Fruit fly (Drosophila melanogaster) whole organism, wandering third instar larva: ENCODE measurements around the gene CG15170.

Experiments
- Abd-B ChIP-seq: fragments of >200 bp; optimal IDR thresholded peaks from 2 replicates; lab custom pipeline; 2017; ENCODE audit warnings: missing biosample characterization, missing genetic modification characterization
- CG32264 ChIP-seq: fragments of 200-800 bp; sonication (Bioruptor generic); optimal IDR thresholded peaks from 2 replicates; lab custom pipeline; 2016; ENCODE audit warnings: missing biosample characterization, missing genetic modification characterization
- CG9705 ChIP-seq: fragments of 200-800 bp; sonication (Bioruptor generic); optimal IDR thresholded peaks from 2 replicates; lab custom pipeline; 2018; ENCODE audit warnings: missing biosample characterization, mild to moderate bottlenecking, missing genetic modification characterization
- CrebA ChIP-seq: fragments of 200-800 bp; sonication (Bioruptor generic); optimal IDR thresholded peaks from 2 replicates; lab custom pipeline; 2016; ENCODE audit warnings: missing biosample characterization, mild to moderate bottlenecking, missing genetic modification characterization, borderline replicate concordance
- Dfd ChIP-seq: fragments of >200 bp; optimal IDR thresholded peaks from 2 replicates; lab custom pipeline; 2017; ENCODE audit warnings: missing biosample characterization, missing genetic modification characterization
- Dif ChIP-seq: fragments of 200-275, 200-300 bp; sonication (Bioruptor generic); optimal IDR thresholded peaks from 2 replicates; lab custom pipeline; 2018; ENCODE audit warnings: missing biosample characterization, missing genetic modification characterization; ENCODE audit not compliant: partially characterized antibody
- GATAd ChIP-seq: sonication (Bioruptor generic); optimal IDR thresholded peaks from 2 replicates; lab custom pipeline; 2016; ENCODE audit warnings: missing biosample characterization, missing genetic modification characterization
- HLH106 ChIP-seq: fragments of 200-800 bp; optimal IDR thresholded peaks from 3 replicates; lab custom pipeline; 2019; ENCODE audit warnings: missing biosample characterization, mild to moderate bottlenecking, missing genetic modification characterization, moderate library complexity
- Hnf4 ChIP-seq: fragments of 200-800 bp; sonication (Bioruptor generic); optimal IDR thresholded peaks from 2 replicates; lab custom pipeline; 2016; ENCODE audit warnings: missing biosample characterization, mild to moderate bottlenecking, missing genetic modification characterization
- Hr78 ChIP-seq: fragments of >200 bp; optimal IDR thresholded peaks from 2 replicates; lab custom pipeline; 2017; ENCODE audit warnings: missing biosample characterization, missing genetic modification characterization
- Hr83 ChIP-seq: fragments of 200-300 bp; sonication (Bioruptor generic); optimal IDR thresholded peaks from 2 replicates; lab custom pipeline; 2016; ENCODE audit warnings: missing biosample characterization, mild to moderate bottlenecking, missing genetic modification characterization, moderate library complexity; ENCODE audit not compliant: poor library complexity, severe bottlenecking
- Jra ChIP-seq: sonication (Bioruptor generic); optimal IDR thresholded peaks from 2 replicates; lab custom pipeline; 2016; ENCODE audit warnings: missing biosample characterization, missing genetic modification characterization
- Mio ChIP-seq: sonication (Bioruptor generic); optimal IDR thresholded peaks from 2 replicates; lab custom pipeline; 2016; ENCODE audit warnings: missing biosample characterization, missing genetic modification characterization
- Myc ChIP-seq: fragments of >200 bp; optimal IDR thresholded peaks from 2 replicates; lab custom pipeline; 2017
- N ChIP-seq: fragments of >200 bp; optimal IDR thresholded peaks from 2 replicates; lab custom pipeline; 2018; ENCODE audit warnings: missing biosample characterization, missing external identifiers, missing genetic modification characterization
- OdsH ChIP-seq: fragments of 200-800 bp; sonication (Bioruptor generic); optimal IDR thresholded peaks from 2 replicates; lab custom pipeline; 2016; ENCODE audit warnings: missing biosample characterization, mild to moderate bottlenecking, missing genetic modification characterization
- Rel ChIP-seq, 2 experiments: fragments of 200-800 bp; sonication (Bioruptor generic) in 1 of 2; optimal IDR thresholded peaks; 2 replicates in 1 of 2; 3 replicates in 1 of 2; lab custom pipeline; 2016 to 2019; ENCODE audit warnings: mild to moderate bottlenecking in 2 of 2, missing biosample characterization in 2 of 2, missing genetic modification characterization in 2 of 2, moderate library complexity in 1 of 2
- Sp1 ChIP-seq: fragments of 200-800 bp; sonication (Bioruptor generic); optimal IDR thresholded peaks from 3 replicates; lab custom pipeline; 2019; ENCODE audit warnings: missing biosample characterization, mild to moderate bottlenecking, missing genetic modification characterization, moderate library complexity
- Vsx2 ChIP-seq: fragments of 200-300, 225-300 bp; sonication (Bioruptor generic); optimal IDR thresholded peaks from 2 replicates; lab custom pipeline; 2018; ENCODE audit warnings: missing biosample characterization, missing genetic modification characterization; ENCODE audit not compliant: partially characterized antibody
- br ChIP-seq: fragments of 200-800 bp; sonication (Bioruptor generic); optimal IDR thresholded peaks from 2 replicates; lab custom pipeline; 2016; ENCODE audit warnings: missing biosample characterization, missing genetic modification characterization
- brk ChIP-seq: fragments of 200-800 bp; sonication (Bioruptor generic); optimal IDR thresholded peaks from 2 replicates; lab custom pipeline; 2016; ENCODE audit warnings: missing biosample characterization, mild to moderate bottlenecking, missing genetic modification characterization
- dl ChIP-seq, 2 experiments: fragments of 175-275, 200-275 bp in 1 of 2; fragments of 200-275 bp in 1 of 2; sonication (Bioruptor generic); optimal IDR thresholded peaks; lab custom pipeline; 2018; ENCODE audit warnings: mild to moderate bottlenecking in 2 of 2, missing biosample characterization in 2 of 2, missing genetic modification characterization in 2 of 2, moderate library complexity in 2 of 2; ENCODE audit not compliant: partially characterized antibody in 2 of 2, insufficient read depth in 1 of 2
- dmrt93B ChIP-seq: fragments of 200-800 bp; sonication (Bioruptor generic); optimal IDR thresholded peaks from 2 replicates; lab custom pipeline; 2018; ENCODE audit warnings: missing biosample characterization, mild to moderate bottlenecking, missing genetic modification characterization
- dsf ChIP-seq: sonication (Bioruptor generic); optimal IDR thresholded peaks from 2 replicates; lab custom pipeline; 2016; ENCODE audit warnings: missing biosample characterization, missing genetic modification characterization, borderline replicate concordance
- ey ChIP-seq: fragments of 200-800 bp; sonication (Bioruptor generic); optimal IDR thresholded peaks from 2 replicates; lab custom pipeline; 2016; ENCODE audit warnings: missing biosample characterization, missing genetic modification characterization
- foxo ChIP-seq, 2 experiments: fragments of 200-800 bp; sonication (Bioruptor generic); optimal IDR thresholded peaks; 2 replicates in 1 of 2; 3 replicates in 1 of 2; lab custom pipeline; 2016 to 2017; ENCODE audit warnings: missing biosample characterization in 2 of 2, missing genetic modification characterization in 2 of 2
- fru ChIP-seq: fragments of 200-800 bp; sonication (Bioruptor generic); optimal IDR thresholded peaks from 3 replicates; lab custom pipeline; 2016; ENCODE audit warnings: missing biosample characterization, mild to moderate bottlenecking, missing genetic modification characterization
- h ChIP-seq: fragments of 200-800 bp; sonication (Bioruptor generic); optimal IDR thresholded peaks from 3 replicates; lab custom pipeline; 2016; ENCODE audit warnings: missing biosample characterization, mild to moderate bottlenecking, missing genetic modification characterization
- jim ChIP-seq: fragments of 175-275, 200-325 bp; sonication (Bioruptor generic); optimal IDR thresholded peaks from 2 replicates; lab custom pipeline; 2016; ENCODE audit warnings: missing biosample characterization, mild to moderate bottlenecking, missing genetic modification characterization
- lola ChIP-seq: fragments of >200 bp; optimal IDR thresholded peaks from 2 replicates; lab custom pipeline; 2017; ENCODE audit warnings: missing biosample characterization, missing genetic modification characterization
- pan ChIP-seq: fragments of >200 bp; optimal IDR thresholded peaks from 2 replicates; lab custom pipeline; 2017
- psq ChIP-seq: fragments of 200-800 bp; sonication (Bioruptor generic); optimal IDR thresholded peaks from 3 replicates; lab custom pipeline; 2017; ENCODE audit warnings: missing biosample characterization, mild to moderate bottlenecking, missing genetic modification characterization, moderate library complexity
- rgr ChIP-seq: fragments of 200-800 bp; sonication (Bioruptor generic); optimal IDR thresholded peaks from 3 replicates; lab custom pipeline; 2016; ENCODE audit warnings: missing biosample characterization, mild to moderate bottlenecking, missing genetic modification characterization
- sage ChIP-seq: fragments of 200-800 bp; sonication (Bioruptor generic); optimal IDR thresholded peaks from 2 replicates; lab custom pipeline; 2016; ENCODE audit warnings: missing biosample characterization, mild to moderate bottlenecking, missing genetic modification characterization
- sv ChIP-seq: fragments of 200-800 bp; sonication (Bioruptor generic); optimal IDR thresholded peaks from 3 replicates; lab custom pipeline; 2016; ENCODE audit warnings: missing biosample characterization, missing genetic modification characterization
- tai ChIP-seq: sonication (Bioruptor generic); optimal IDR thresholded peaks from 2 replicates; lab custom pipeline; 2016; ENCODE audit warnings: missing biosample characterization, missing genetic modification characterization
- usp ChIP-seq: fragments of >200 bp; optimal IDR thresholded peaks from 2 replicates; lab custom pipeline; 2017; ENCODE audit warnings: missing biosample characterization, missing genetic modification characterization
- woc ChIP-seq: sonication (Bioruptor generic); optimal IDR thresholded peaks from 2 replicates; lab custom pipeline; 2016; ENCODE audit warnings: missing biosample characterization, mild to moderate bottlenecking, missing genetic modification characterization

CG15170 gene

dm6 chr2L:18978923-18979322, 11.1 kb downstream of the CG15170 start:
- TF ChIP-seq dl (GFP tag; optimal IDR thresholded peaks at IDR 0.05; lab: Kevin White, UChicago; ENCODE audit: insufficient read depth in 1 of 2, partially characterized antibody in 2 of 2) (no peak), Mio (GFP tag; lab: Kevin White, UChicago) (no peak), brk (GFP tag; lab: Kevin White, UChicago) (no peak), dsf (GFP tag; lab: Kevin White, UChicago) (no peak), sage (GFP tag; lab: Kevin White, UChicago) (no peak), psq (GFP tag; lab: Kevin White, UChicago) (no peak), br (GFP tag; lab: Kevin White, UChicago) (no peak), Rel (GFP tag; optimal IDR thresholded peaks at IDR 0.05; lab: Kevin White, UChicago) (no peak), Rel (tag; optimal IDR thresholded peaks at IDR 0.05; lab: Kevin White, UChicago) (no peak)
- TF ChIP-seq, all 38 proteins: peak for 0

dm6 chr2L:18976749-18977148, 13.3 kb downstream of the CG15170 start:
- TF ChIP-seq Mio (GFP tag; lab: Kevin White, UChicago) = no peak
- no peak for TF ChIP-seq woc (GFP tag; lab: Kevin White, UChicago)
- no peak for TF ChIP-seq Vsx2 (GFP tag; lab: Kevin White, UChicago)
- TF ChIP-seq dmrt93B (GFP tag; lab: Kevin White, UChicago) = no peak
- no peak for TF ChIP-seq sv (GFP tag; lab: Kevin White, UChicago)
- no peak for TF ChIP-seq tai (GFP tag; lab: Kevin White, UChicago)
- TF ChIP-seq Myc (lab: Kevin White, UChicago) = no peak
- no peak for TF ChIP-seq Hr83
- TF ChIP-seq Rel (GFP tag; optimal IDR thresholded peaks at IDR 0.05; lab: Kevin White, UChicago) = no peak
- TF ChIP-seq Rel (tag; optimal IDR thresholded peaks at IDR 0.05; lab: Kevin White, UChicago) = no peak
- no peak for TF ChIP-seq Hr78 (GFP tag; lab: Kevin White, UChicago)
- no peak for TF ChIP-seq rgr (GFP tag; lab: Kevin White, UChicago)
- TF ChIP-seq h (GFP tag; lab: Kevin White, UChicago) = no peak
- TF ChIP-seq Abd-B (GFP tag; lab: Kevin White, UChicago) = no peak
- TF ChIP-seq dsf (GFP tag; lab: Kevin White, UChicago) = no peak
- TF ChIP-seq ey = no peak
- TF ChIP-seq fru = no peak
- no peak for TF ChIP-seq pan (lab: Kevin White, UChicago)

- TF ChIP-seq jim (GFP tag; lab: Kevin White, UChicago) = no peak
- no peak for TF ChIP-seq usp (GFP tag; lab: Kevin White, UChicago)
- TF ChIP-seq rgr (GFP tag; lab: Kevin White, UChicago) = peak; percentile 76
- peak; percentile 64 for TF ChIP-seq GATAd (GFP tag; lab: Kevin White, UChicago)
- no peak for TF ChIP-seq N (GFP tag; lab: Kevin White, UChicago)
- peak; percentile 24 for TF ChIP-seq sage (GFP tag; lab: Kevin White, UChicago)
- no peak for TF ChIP-seq Hr78 (GFP tag; lab: Kevin White, UChicago)
- TF ChIP-seq sv (GFP tag; lab: Kevin White, UChicago) = peak; percentile 48
- TF ChIP-seq woc (GFP tag; lab: Kevin White, UChicago) = peak; percentile 57
- no peak for TF ChIP-seq CrebA (GFP tag; lab: Kevin White, UChicago)
- peak; percentile 52 for TF ChIP-seq ey
- TF ChIP-seq Dfd (GFP tag; lab: Kevin White, UChicago) = no peak
- TF ChIP-seq br (GFP tag; lab: Kevin White, UChicago) = peak; percentile 71
- TF ChIP-seq dl (GFP tag; optimal IDR thresholded peaks at IDR 0.05; lab: Kevin White, UChicago; ENCODE audit: insufficient read depth in 1 of 2, partially characterized antibody in 2 of 2) = no peak
- peak; percentile 22 for TF ChIP-seq Hr83
- peak; percentile 83 for TF ChIP-seq h (GFP tag; lab: Kevin White, UChicago)
- TF ChIP-seq foxo (GFP tag; optimal IDR thresholded peaks at IDR 0.05; lab: Kevin White, UChicago) = peak in 1 of 2 experiments; percentile 81
- TF ChIP-seq Rel (GFP tag; optimal IDR thresholded peaks at IDR 0.05; lab: Kevin White, UChicago) = no peak
- TF ChIP-seq Rel (tag; optimal IDR thresholded peaks at IDR 0.05; lab: Kevin White, UChicago) = peak; percentile 57
- peak; percentile 85 for TF ChIP-seq Sp1 (GFP tag; lab: Kevin White, UChicago)
- TF ChIP-seq dmrt93B (GFP tag; lab: Kevin White, UChicago) = no peak
- peak; percentile 77 for TF ChIP-seq Hnf4
- peak; percentile 69 for TF ChIP-seq CG9705 (GFP tag; lab: Kevin White, UChicago)
- peak; percentile 57 for TF ChIP-seq psq (GFP tag; lab: Kevin White, UChicago)
- peak; percentile 80 for TF ChIP-seq HLH106
- TF ChIP-seq pan (lab: Kevin White, UChicago) = no peak
- TF ChIP-seq dsf (GFP tag; lab: Kevin White, UChicago) = peak; percentile 32
- TF ChIP-seq brk (GFP tag; lab: Kevin White, UChicago) = no peak
- no peak for TF ChIP-seq Vsx2 (GFP tag; lab: Kevin White, UChicago)
- no peak for TF ChIP-seq Abd-B (GFP tag; lab: Kevin White, UChicago)
- TF ChIP-seq tai (GFP tag; lab: Kevin White, UChicago) = no peak
- TF ChIP-seq Jra (GFP tag; lab: Kevin White, UChicago) = peak; percentile 79
- TF ChIP-seq Mio (GFP tag; lab: Kevin White, UChicago) = no peak
- TF ChIP-seq CG32264 = peak; percentile 20
- TF ChIP-seq fru = peak; percentile 79
- peak; percentile 60 for TF ChIP-seq Dif (GFP tag; lab: Kevin White, UChicago)
- no peak for TF ChIP-seq lola (GFP tag; lab: Kevin White, UChicago)
- peak; percentile 78 for TF ChIP-seq OdsH (GFP tag; lab: Kevin White, UChicago)
These were observed 15.8 kb downstream of the CG15170 start, which contains the start of the genes L2HGDH and CG10431 for dm6 chr2L:18974063-18974779. TSS of gene L2HGDH (minus strand) at chr2L:18974448. TSS of gene CG10431 (plus strand) at chr2L:18974710.
